Fruit fly (Drosophila melanogaster) whole organism: Measurements from ENCODE around the gene CG17349.

ENCODE experiments used
- CG8478 ChIP-seq: fragments of >200 bp; optimal IDR thresholded peaks from 2 replicates; lab custom pipeline; 2018; ENCODE audit warnings: inconsistent platforms
- Dll ChIP-seq: fragments of >200 bp; optimal IDR thresholded peaks from 2 replicates; lab custom pipeline; 2017
- EcR ChIP-seq, 2 experiments: fragments of >200 bp; optimal IDR thresholded peaks; 2 replicates each; lab custom pipeline; 2017; ENCODE audit warnings: missing biosample characterization in 2 of 2, missing genetic modification characterization in 2 of 2, missing genetic modification reagents in 2 of 2
- pan ChIP-seq: fragments of >200 bp; optimal IDR thresholded peaks from 2 replicates; lab custom pipeline; 2017
- psq ChIP-seq: fragments of >200 bp; optimal IDR thresholded peaks from 2 replicates; lab custom pipeline; 2017
- usp ChIP-seq: fragments of >200 bp; optimal IDR thresholded peaks from 2 replicates; lab custom pipeline; 2017; ENCODE audit warnings: missing biosample characterization, missing genetic modification characterization, mixed read lengths

Gene CG17349

DNA sequence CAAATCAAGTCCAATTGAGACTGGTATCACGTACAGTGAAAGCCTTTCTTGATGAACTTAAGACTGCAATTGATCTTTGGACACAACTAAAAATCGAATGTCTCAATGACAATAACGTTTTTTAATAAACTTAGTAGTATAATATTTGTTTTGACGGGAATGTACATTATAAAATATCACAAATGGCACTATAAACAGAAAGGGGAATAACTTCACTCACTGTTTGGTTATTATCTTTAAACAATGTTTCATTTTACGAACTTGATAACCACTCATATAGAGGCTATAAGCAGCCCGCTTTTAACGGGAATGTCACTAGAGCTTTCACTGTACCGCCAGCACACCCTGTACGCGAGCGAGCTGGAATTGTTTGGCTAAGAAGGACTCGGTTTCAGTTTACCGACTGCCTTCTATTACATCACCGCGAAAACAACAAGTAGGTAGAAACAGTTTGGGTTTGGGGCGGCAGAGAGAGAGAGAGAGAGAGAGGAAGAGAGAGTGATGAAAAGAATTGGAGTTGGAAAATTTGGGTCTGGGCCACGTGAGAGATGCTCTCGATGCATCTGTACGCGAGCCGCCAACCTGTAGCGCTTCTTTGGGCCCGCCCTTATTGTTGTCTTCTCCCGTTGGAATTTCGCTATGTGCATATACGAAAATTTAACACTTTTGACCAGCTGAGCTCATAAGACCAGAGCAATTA, 27.5 kb downstream of the CG17349 start:
- TF ChIP-seq EcR (GFP tag; optimal IDR thresholded peaks at IDR 0.05; lab: Kevin White, UChicago) (no peak), Dll (lab: Kevin White, UChicago) (peak; percentile 54), usp (GFP tag; lab: Kevin White, UChicago) (no peak), pan (lab: Kevin White, UChicago) (no peak)

DNA sequence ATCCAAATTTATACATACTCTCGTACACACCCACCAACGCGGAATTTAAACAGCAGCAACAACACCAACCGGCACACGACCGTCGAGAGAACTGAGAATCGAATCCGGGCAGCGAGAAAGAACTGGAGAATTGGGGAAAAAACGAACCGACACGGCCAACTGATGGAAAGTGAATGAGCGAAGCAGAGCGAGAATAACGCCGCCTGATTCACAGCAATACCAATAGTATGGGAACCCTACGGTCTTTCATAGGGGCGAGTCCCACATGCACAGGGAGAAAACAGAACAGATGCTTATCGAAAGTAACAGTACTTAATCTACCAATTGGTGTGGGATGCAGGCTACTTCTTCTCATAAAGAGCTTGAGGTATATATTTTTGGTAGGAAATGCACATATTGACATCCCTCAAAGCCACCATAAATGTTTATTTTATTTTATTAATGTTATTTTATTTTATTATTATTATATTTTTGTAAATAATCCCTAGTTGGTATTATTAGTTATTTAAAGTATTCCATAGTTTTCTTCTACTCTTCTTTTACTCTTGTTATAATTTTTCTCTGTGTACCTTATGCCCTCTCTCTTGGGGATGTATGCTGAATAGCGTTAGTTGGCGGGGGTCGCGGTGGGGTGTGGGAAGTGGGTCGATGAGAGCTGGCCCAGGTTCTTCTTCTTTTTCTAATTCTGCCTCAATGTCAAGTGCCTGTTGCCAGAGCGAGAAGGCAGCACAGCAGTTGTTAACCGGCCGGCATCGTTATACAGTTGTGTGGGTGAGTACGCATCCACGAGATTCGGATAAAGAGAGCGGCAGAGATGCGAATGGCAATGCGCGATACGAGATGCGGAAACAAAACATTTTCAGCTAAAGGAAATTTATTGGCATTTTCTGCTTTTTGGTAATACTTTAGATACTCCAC, 28.3 kb downstream of the CG17349 start, which contains the start of gene CG17544:
Gene CG17544, minus strand, starts transcription at position 177 of the 918 bp plus-strand sequence.
- no peak for TF ChIP-seq CG8478 (lab: Kevin White, UChicago)
- TF ChIP-seq pan (lab: Kevin White, UChicago): no peak
- no peak for TF ChIP-seq usp (GFP tag; lab: Kevin White, UChicago)
- no peak for TF ChIP-seq psq
- TF ChIP-seq EcR (GFP tag; optimal IDR thresholded peaks at IDR 0.05; lab: Kevin White, UChicago): no peak
- TF ChIP-seq Dll (lab: Kevin White, UChicago): no peak

DNA sequence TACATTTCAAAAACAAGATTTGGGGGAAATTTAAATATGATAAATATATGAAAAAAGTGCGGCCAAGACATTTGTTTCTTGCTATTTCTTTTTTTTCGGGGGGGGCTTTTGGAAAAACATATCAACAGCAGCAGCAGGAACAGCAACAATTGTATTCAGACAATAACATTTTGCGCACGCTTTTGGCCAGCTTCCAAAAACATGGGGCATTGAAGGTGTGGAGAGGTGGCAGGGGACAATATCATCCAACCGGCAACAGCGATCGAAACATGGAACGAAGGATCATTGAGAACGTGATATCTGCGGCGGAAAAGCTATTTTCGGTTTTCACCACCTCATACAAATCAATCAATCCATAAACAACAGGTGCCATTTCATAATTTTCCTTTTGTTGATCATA, 31.7 kb downstream of the CG17349 start:
- TF ChIP-seq EcR (GFP tag; optimal IDR thresholded peaks at IDR 0.05; lab: Kevin White, UChicago) (no peak), pan (lab: Kevin White, UChicago) (no peak), usp (GFP tag; lab: Kevin White, UChicago) (no peak), psq (no peak), CG8478 (lab: Kevin White, UChicago) (no peak), Dll (lab: Kevin White, UChicago) (no peak)

DNA sequence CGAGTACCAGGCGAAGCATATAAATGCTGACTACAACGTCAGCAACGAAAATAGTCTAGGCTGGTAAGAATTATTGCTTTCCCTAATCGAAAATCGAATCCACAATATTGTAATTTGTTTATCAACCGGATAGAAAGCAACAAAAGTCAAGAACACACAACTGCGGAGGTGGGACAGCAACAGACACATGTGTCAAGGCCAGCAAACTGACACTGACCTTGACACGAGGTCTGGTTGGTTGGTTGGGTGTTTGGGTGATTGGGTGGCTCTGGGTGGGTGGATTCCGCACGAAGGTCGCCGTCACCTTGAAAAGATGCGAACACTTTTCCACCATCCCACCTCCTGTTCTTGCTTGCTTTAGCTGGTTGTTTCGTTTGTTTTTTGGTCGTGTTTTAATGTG, 32.4 kb downstream of the CG17349 start:
- no peak for TF ChIP-seq psq
- no peak for TF ChIP-seq usp (GFP tag; lab: Kevin White, UChicago)
- no peak for TF ChIP-seq EcR (GFP tag; optimal IDR thresholded peaks at IDR 0.05; lab: Kevin White, UChicago)
- TF ChIP-seq Dll (lab: Kevin White, UChicago): no peak
- no peak for TF ChIP-seq pan (lab: Kevin White, UChicago)
- TF ChIP-seq CG8478 (lab: Kevin White, UChicago): no peak

DNA sequence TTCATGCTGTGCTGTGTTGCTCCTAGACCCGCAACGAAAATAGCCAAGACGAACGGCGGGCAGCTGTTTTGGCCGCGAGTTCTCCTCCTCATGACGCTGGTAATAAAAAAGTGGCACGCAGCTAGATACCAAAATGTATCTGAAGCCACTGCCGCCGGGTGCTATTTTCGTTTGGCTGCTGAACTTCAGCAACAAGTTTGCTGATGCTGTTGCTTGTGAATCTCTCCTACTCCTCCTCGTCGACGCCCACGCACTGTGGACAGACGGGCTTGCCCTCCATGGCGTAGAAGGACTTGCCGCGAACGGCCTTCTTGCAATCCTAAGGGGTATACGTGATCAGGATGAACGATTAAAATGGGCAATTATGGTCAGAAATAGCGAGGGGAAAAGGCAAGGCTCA, 33.2 kb downstream of the CG17349 start:
- TF ChIP-seq usp (GFP tag; lab: Kevin White, UChicago) (no peak), pan (lab: Kevin White, UChicago) (no peak), CG8478 (lab: Kevin White, UChicago) (no peak), Dll (lab: Kevin White, UChicago) (no peak), psq (no peak), EcR (GFP tag; optimal IDR thresholded peaks at IDR 0.05; lab: Kevin White, UChicago) (no peak)

- no peak for TF ChIP-seq EcR (GFP tag; optimal IDR thresholded peaks at IDR 0.05; lab: Kevin White, UChicago)
Measured at dm6 chr2L:19404804-19405203, 34.6 kb downstream of the CG17349 start.

DNA sequence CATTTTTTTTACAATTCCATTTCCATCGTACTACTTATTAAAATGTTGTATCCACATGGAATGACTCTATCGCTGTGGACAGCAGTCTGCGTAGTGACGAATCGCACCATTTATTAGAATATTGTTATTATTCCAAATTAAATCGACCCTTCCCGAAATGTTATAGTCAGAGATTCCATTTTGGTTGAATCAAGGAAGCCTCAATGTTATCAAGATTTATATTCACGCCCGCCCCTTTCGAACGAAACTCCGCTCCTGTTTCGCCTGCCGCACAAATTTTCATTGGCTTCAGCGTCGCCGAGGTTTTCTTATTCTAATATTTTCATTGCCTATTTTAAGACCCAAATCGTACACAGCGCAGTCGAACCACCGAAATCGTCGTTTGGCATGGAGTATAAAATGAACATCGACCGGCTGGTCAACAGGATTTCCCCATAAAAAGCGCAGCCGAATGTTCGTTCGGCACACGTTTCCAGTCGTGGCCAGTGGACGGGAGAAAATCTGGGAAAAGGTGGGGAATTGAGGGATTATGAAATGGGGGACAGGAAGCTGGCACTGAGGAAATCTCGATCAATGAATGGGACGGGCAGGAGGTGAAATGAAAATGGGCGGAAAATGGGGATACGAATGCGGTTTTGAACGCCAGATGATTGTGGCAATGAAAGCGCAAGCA, 35.6 kb downstream of the CG17349 start:
- TF ChIP-seq Dll (lab: Kevin White, UChicago): no peak
- TF ChIP-seq usp (GFP tag; lab: Kevin White, UChicago): no peak
- no peak for TF ChIP-seq pan (lab: Kevin White, UChicago)
- TF ChIP-seq psq: no peak
- TF ChIP-seq EcR (GFP tag; optimal IDR thresholded peaks at IDR 0.05; lab: Kevin White, UChicago): no peak
- TF ChIP-seq CG8478 (lab: Kevin White, UChicago): no peak

- TF ChIP-seq Dll (lab: Kevin White, UChicago): no peak
- no peak for TF ChIP-seq CG8478 (lab: Kevin White, UChicago)
- TF ChIP-seq psq: no peak
- TF ChIP-seq pan (lab: Kevin White, UChicago): no peak
- TF ChIP-seq EcR (GFP tag; optimal IDR thresholded peaks at IDR 0.05; lab: Kevin White, UChicago): no peak
Measured at dm6 chr2L:19406419-19406818, 36.2 kb downstream of the CG17349 start.

DNA sequence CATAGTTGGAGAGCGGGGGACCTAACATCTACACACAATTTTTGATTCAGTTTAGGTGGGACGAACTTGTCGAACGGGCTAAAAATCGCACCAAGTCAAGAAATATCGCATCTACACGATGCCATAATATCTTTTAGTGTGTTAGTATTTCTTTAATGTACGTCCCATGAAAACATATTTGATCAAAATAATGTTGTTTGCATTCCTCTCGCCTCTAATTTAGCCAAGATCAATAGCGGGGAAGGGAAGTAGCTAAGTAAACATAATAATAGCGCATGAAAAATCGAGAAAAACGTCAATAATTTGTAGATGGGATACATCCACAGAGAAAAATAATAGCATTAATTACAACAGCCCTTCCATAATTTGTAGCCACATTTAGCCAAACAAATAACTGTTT, 41.7 kb downstream of the CG17349 start:
- TF ChIP-seq psq: no peak
- no peak for TF ChIP-seq EcR (GFP tag; optimal IDR thresholded peaks at IDR 0.05; lab: Kevin White, UChicago)
- no peak for TF ChIP-seq usp (GFP tag; lab: Kevin White, UChicago)
- no peak for TF ChIP-seq Dll (lab: Kevin White, UChicago)
- no peak for TF ChIP-seq CG8478 (lab: Kevin White, UChicago)
- no peak for TF ChIP-seq pan (lab: Kevin White, UChicago)

DNA sequence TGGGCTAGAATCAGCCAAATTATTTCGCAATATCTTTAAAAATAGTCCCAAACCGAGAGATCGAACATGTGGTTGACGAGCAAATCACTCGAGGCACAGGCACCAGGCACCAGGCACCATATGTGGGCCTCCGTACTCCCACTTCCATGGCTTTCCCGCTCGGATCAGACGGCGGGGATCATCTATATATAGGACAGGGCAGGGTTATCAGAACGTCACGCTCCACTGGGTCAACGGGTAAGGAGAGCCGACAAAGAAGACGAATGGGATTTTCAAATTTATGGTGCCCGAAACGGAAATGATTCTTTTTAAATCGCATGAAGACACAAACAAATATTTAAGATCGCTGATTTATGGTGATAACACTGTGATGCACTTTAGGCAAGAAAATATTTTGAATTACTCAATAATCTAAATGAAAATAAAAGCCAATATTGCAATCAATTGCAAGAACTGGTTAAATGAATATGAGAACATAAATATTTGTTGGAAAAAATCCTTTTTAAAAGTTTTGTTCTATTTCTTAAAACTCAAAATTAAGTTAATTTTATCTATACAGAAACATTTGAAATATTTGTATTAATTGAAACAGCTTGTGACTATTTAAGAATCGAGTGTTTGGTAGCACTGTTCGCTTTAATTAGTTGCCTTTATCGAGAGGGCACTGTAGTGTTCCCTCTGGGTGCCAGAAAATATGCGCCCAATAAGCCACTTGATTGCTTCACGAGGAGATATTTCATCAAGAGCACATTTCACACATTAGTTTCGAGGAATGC, 43.1 kb downstream of the CG17349 start:
- TF ChIP-seq CG8478 (lab: Kevin White, UChicago) (no peak), EcR (GFP tag; optimal IDR thresholded peaks at IDR 0.05; lab: Kevin White, UChicago) (no peak)

DNA sequence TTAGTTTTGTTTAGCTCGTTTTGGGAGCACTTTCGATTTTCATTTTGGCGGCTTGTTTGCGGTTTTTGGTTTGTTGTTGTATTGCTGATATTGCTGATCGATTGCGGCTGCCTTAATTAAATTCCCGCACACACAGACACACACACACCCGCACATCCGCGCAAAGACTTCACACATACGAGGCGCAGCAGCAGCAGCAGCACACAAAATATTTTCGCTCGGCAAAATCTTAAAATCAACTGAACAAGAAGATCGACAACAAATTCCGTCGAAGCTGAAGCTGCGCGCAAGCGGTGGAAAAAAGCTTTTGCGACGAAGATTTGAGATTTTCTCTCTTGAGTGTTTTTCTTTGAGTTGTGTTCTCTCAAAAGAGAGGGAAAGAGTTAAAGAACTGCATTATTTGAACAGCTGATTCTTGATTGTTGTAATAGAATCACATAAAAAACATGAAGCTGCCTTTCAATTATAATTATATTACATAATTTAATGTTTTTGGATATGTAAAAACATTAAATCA, 44.0 kb downstream of the CG17349 start:
- TF ChIP-seq Dll (lab: Kevin White, UChicago) (no peak), CG8478 (lab: Kevin White, UChicago) (no peak), psq (no peak), pan (lab: Kevin White, UChicago) (no peak), usp (GFP tag; lab: Kevin White, UChicago) (no peak)
